Worm (Caenorhabditis elegans) whole organism, young adult: ENCODE measurements around the gene C49F8.3.

Experiments used
- B0336.3 ChIP-seq: fragments of 200-800 bp; sonication (Bioruptor generic); IDR thresholded peaks from 2 replicates; pipeline ENCODE4 v1.3.6; 2022; ENCODE audit warnings: missing genetic modification characterization, missing compliant biosample characterization
- C06A6.2 ChIP-seq: fragments of 200-800 bp; sonication (Bioruptor generic); conservative IDR thresholded peaks from 2 replicates; pipeline ENCODE4 v1.3.6; 2022; ENCODE audit warnings: missing genetic modification characterization, missing compliant biosample characterization
- F23B12.7 ChIP-seq: sonication (generic microtip); optimal IDR thresholded peaks from 2 replicates; lab custom pipeline; 2017; ENCODE audit warnings: missing genetic modification characterization, mild to moderate bottlenecking, missing compliant biosample characterization, antibody characterized with exemption, moderate library complexity; ENCODE audit not compliant: insufficient read depth
- F37B4.10 ChIP-seq: fragments of 200-800 bp; sonication (Bioruptor generic); IDR thresholded peaks from 2 replicates; pipeline ENCODE4 v1.3.6; 2022; ENCODE audit warnings: missing genetic modification characterization, missing compliant biosample characterization
- K12H6.12 ChIP-seq: fragments of 200-800 bp; sonication (Bioruptor generic); optimal IDR thresholded peaks from 2 replicates; lab custom pipeline; 2018; ENCODE audit warnings: mild to moderate bottlenecking, missing genetic modification characterization, missing compliant biosample characterization
- T26A5.8 ChIP-seq: sonication (generic microtip); optimal IDR thresholded peaks from 2 replicates; lab custom pipeline; 2016; ENCODE audit warnings: missing genetic modification characterization, missing compliant biosample characterization
- Y67H2A.10 ChIP-seq: fragments of 200-800 bp; sonication (Bioruptor generic); conservative IDR thresholded peaks from 2 replicates; pipeline ENCODE4 v1.3.6; 2022; ENCODE audit warnings: missing genetic modification reagents, missing genetic modification characterization, missing compliant biosample characterization
- Y95B8A.8 ChIP-seq: fragments of 200-800 bp; sonication (Bioruptor generic); IDR thresholded peaks from 2 replicates; pipeline ENCODE4 v1.3.6; 2022; ENCODE audit warnings: missing genetic modification reagents, missing genetic modification characterization, missing compliant biosample characterization
- ZK185.1 ChIP-seq: sonication (generic microtip); optimal IDR thresholded peaks from 2 replicates; lab custom pipeline; 2016; ENCODE audit warnings: mild to moderate bottlenecking, missing genetic modification characterization, missing compliant biosample characterization; ENCODE audit not compliant: poor library complexity, severe bottlenecking
- cebp-1 ChIP-seq, 2 experiments: fragments of 200-800 bp in 1 of 2; sonication (Bioruptor generic) in 1 of 2; sonication (generic microtip) in 1 of 2; IDR thresholded peaks in 1 of 2; optimal IDR thresholded peaks in 1 of 2; 2 replicates each; pipeline versions ENCODE4 v1.3.6 to Lab custom; 2017 to 2022; ENCODE audit warnings: missing compliant biosample characterization in 2 of 2, missing genetic modification characterization in 2 of 2, mild to moderate bottlenecking in 1 of 2, missing genetic modification reagents in 1 of 2, moderate library complexity in 1 of 2
- cebp-2 ChIP-seq: fragments of 200-800 bp; sonication (Bioruptor generic); IDR thresholded peaks from 2 replicates; pipeline ENCODE4 v1.3.6; 2022; ENCODE audit warnings: missing genetic modification characterization, missing compliant biosample characterization
- ceh-79 ChIP-seq: sonication (generic microtip); optimal IDR thresholded peaks from 2 replicates; lab custom pipeline; 2017; ENCODE audit warnings: mild to moderate bottlenecking, missing genetic modification characterization, missing compliant biosample characterization
- ceh-91 ChIP-seq: fragments of 200-800 bp; sonication (Bioruptor generic); IDR thresholded peaks from 2 replicates; pipeline ENCODE4 v1.3.6; 2022; ENCODE audit warnings: missing genetic modification reagents, missing genetic modification characterization, missing compliant biosample characterization
- chd-7 ChIP-seq: sonication (generic microtip); optimal IDR thresholded peaks from 2 replicates; lab custom pipeline; 2016; ENCODE audit warnings: mild to moderate bottlenecking, missing genetic modification characterization, moderate library complexity, missing compliant biosample characterization
- efl-1 ChIP-seq: fragments of 150-350 bp; optimal IDR thresholded peaks from 2 replicates; lab custom pipeline; 2014; ENCODE audit warnings: missing biosample characterization, missing genetic modification reagents, missing genetic modification characterization
- egl-44 ChIP-seq: fragments of 200-800 bp; sonication (Bioruptor generic); IDR thresholded peaks from 2 replicates; pipeline ENCODE4 v1.3.6; 2022; ENCODE audit warnings: missing genetic modification reagents, missing genetic modification characterization, missing compliant biosample characterization
- hlh-12 ChIP-seq: sonication (generic microtip); optimal IDR thresholded peaks from 2 replicates; lab custom pipeline; 2016; ENCODE audit warnings: missing genetic modification characterization, missing compliant biosample characterization
- hlh-26 ChIP-seq: fragments of 200-800 bp; sonication (Bioruptor generic); conservative IDR thresholded peaks from 2 replicates; pipeline ENCODE4 v1.3.6; 2022; ENCODE audit warnings: missing genetic modification reagents, missing genetic modification characterization, missing compliant biosample characterization
- hmg-20 ChIP-seq: fragments of 200-800 bp; sonication (Bioruptor generic); IDR thresholded peaks from 2 replicates; pipeline ENCODE4 v1.3.6; 2022; ENCODE audit warnings: missing genetic modification reagents, missing genetic modification characterization, missing compliant biosample characterization
- let-607 ChIP-seq, 2 experiments: fragments of 200-800 bp in 1 of 2; sonication (Bioruptor generic) in 1 of 2; sonication (generic microtip) in 1 of 2; optimal IDR thresholded peaks; 2 replicates each; lab custom pipeline; 2016 to 2018; ENCODE audit warnings: mild to moderate bottlenecking in 2 of 2, missing compliant biosample characterization in 2 of 2, missing genetic modification characterization in 2 of 2, moderate library complexity in 2 of 2, missing genotype in 1 of 2
- lin-35 ChIP-seq, 3 experiments: fragments of 150-350 bp in 2 of 3; sonication (generic microtip) in 1 of 3; optimal IDR thresholded peaks; 2 replicates each; lab custom pipeline; 2014 to 2018; ENCODE audit warnings: missing biosample characterization in 3 of 3, missing genetic modification characterization in 3 of 3, missing genetic modification reagents in 3 of 3
- lin-40 ChIP-seq: sonication (generic microtip); optimal IDR thresholded peaks from 2 replicates; lab custom pipeline; 2016; ENCODE audit warnings: missing genetic modification characterization, mild to moderate bottlenecking, missing compliant biosample characterization, missing genotype, missing genetic modification reagents
- madf-3 ChIP-seq: fragments of 200-800 bp; sonication (Bioruptor generic); IDR thresholded peaks from 2 replicates; pipeline ENCODE4 v1.3.6; 2022; ENCODE audit warnings: missing genetic modification reagents, missing genetic modification characterization, missing compliant biosample characterization
- mes-4 ChIP-seq: sonication (generic microtip); optimal IDR thresholded peaks from 2 replicates; lab custom pipeline; 2016; ENCODE audit warnings: missing genotype, missing genetic modification characterization, missing compliant biosample characterization
- nfya-2 ChIP-seq: fragments of 200-800 bp; sonication (Bioruptor generic); IDR thresholded peaks from 2 replicates; pipeline ENCODE4 v1.3.6; 2022; ENCODE audit warnings: missing genetic modification reagents, missing genetic modification characterization, missing compliant biosample characterization
- nhr-80 ChIP-seq: sonication (generic microtip); optimal IDR thresholded peaks from 2 replicates; lab custom pipeline; 2016; ENCODE audit warnings: missing genetic modification characterization, missing compliant biosample characterization
- sdz-38 ChIP-seq: sonication (generic microtip); optimal IDR thresholded peaks from 2 replicates; lab custom pipeline; 2016; ENCODE audit warnings: missing genotype, missing genetic modification characterization, missing compliant biosample characterization
- snpc-4 ChIP-seq, 5 experiments: fragments of 150-350 bp in 1 of 5; sonication (generic microtip) in 4 of 5; optimal IDR thresholded peaks; 2 replicates each; lab custom pipeline; 2014 to 2018; ENCODE audit warnings: missing genetic modification characterization in 5 of 5, missing biosample characterization in 3 of 5, antibody characterized with exemption in 2 of 5, mild to moderate bottlenecking in 2 of 5, missing compliant biosample characterization in 2 of 5, missing genotype in 2 of 5, moderate library complexity in 2 of 5, missing genetic modification reagents in 1 of 5
- somi-1 ChIP-seq: fragments of 200-800 bp; sonication (Bioruptor generic); optimal IDR thresholded peaks from 2 replicates; lab custom pipeline; 2018; ENCODE audit warnings: mild to moderate bottlenecking, missing genetic modification characterization, missing compliant biosample characterization
- tbp1 ChIP-seq: fragments of 200-800 bp; sonication (Bioruptor generic); optimal IDR thresholded peaks from 2 replicates; lab custom pipeline; 2018; ENCODE audit warnings: mild to moderate bottlenecking, missing genetic modification characterization, missing compliant biosample characterization
- unc-62 ChIP-seq: fragments of 150-350 bp; optimal IDR thresholded peaks from 2 replicates; lab custom pipeline; 2014; ENCODE audit warnings: missing biosample characterization, missing genetic modification reagents, missing genetic modification characterization
- zim-3 ChIP-seq: sonication (generic microtip); optimal IDR thresholded peaks from 2 replicates; lab custom pipeline; 2017; ENCODE audit warnings: mild to moderate bottlenecking, missing genetic modification characterization, moderate library complexity, missing compliant biosample characterization
- ztf-26 ChIP-seq: sonication (generic microtip); optimal IDR thresholded peaks from 2 replicates; lab custom pipeline; 2017; ENCODE audit warnings: missing genetic modification characterization, missing compliant biosample characterization

The C49F8.3 gene

DNA sequence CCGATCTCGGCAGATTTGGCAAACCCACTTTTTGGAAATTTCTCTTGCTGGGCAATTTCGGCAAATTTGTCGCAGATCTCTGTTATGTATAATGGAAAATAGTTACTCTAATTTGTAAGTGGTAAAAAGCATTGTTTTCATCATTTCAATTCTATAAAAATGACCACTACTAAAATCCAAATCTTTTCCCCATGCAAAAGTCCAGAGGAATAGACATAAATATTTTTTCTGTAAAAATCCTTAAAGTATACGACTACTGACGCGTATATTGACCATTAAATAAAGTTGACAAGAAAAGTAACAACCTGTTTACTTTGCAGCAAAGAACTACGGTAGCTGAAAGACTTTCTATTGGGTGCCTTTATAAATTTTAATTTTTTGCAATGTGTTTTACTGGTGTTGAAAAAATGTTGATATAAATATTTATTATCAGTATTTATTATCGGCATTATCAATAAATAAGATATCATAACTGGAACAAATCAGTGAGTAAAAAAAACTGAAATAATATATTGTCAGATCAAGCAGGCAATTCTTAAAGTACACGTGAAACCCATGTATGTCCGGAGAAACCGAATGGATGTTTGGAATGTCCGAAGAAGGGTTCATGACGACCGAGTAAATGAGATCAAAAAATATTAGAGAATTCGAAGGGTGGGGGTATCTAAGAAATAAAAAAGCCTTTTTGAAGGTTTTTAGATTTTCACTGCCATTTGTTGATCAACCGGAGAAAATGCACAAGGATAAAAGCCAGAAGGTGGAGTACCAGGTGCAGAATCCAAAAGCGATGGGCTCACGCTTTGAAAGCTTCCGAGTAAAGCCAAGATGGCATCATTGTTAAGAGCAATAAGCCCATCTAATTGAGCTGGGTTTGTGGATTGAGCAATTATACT lies 37.9 kb downstream of the C49F8.3 start (continued):
- TF ChIP-seq madf-3 = 0 out of 2 replicates have a peak, but pooled peaks have one; percentile 24
- no peak for TF ChIP-seq cebp-1 (GFP tag; IDR thresholded peaks at IDR 0.05; lab: Robert Waterston, UW)
- TF ChIP-seq cebp-1 (tag; optimal IDR thresholded peaks at IDR 0.05; lab: Kevin White, UChicago) = peak; percentile 67
- no peak for TF ChIP-seq T26A5.8

DNA sequence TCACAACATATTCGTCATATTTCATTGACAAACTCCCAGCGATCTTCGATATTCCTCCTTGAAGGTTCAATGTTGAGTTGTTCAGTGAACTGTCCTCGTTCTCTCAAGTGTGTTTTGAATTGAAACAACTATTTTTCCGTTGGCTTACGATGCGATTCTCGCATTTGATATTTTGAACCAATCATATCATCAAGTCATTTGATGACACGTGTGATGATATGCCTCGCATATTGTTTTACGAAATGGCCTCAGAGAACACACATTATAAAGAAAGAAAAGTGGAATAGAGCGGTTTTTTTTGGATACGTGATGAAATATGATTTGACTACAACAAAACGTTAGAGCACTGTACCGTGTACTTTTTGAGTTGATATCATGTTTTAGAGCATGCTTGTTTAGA lies 38.9 kb downstream of the C49F8.3 start:
- no peak for TF ChIP-seq sdz-38
- TF ChIP-seq F37B4.10 (GFP tag; lab: Robert Waterston, UW) = no peak
- peak; percentile 71 for TF ChIP-seq ZK185.1 (tag; lab: Kevin White, UChicago)
- TF ChIP-seq tbp1 (GFP tag; lab: Kevin White, UChicago) = peak; percentile 4
- peak; percentile 23 for TF ChIP-seq unc-62 (GFP tag; lab: Kevin White, UChicago)
- TF ChIP-seq hlh-26 = no peak
- TF ChIP-seq nhr-80 (tag; lab: Kevin White, UChicago) = peak; percentile 41
- TF ChIP-seq hmg-20 = no peak
- TF ChIP-seq chd-7 = no peak
- no peak for TF ChIP-seq efl-1 (GFP tag; lab: Kevin White, UChicago)
- no peak for TF ChIP-seq ceh-79 (tag; lab: Kevin White, UChicago)
- no peak for TF ChIP-seq B0336.3 (GFP tag; lab: Robert Waterston, UW)
- no peak for TF ChIP-seq egl-44 (GFP tag; lab: Robert Waterston, UW)
- TF ChIP-seq Y67H2A.10 = no peak
- peak; percentile 65; the same call in 1 of the 2 replicates for TF ChIP-seq cebp-1 (GFP tag; IDR thresholded peaks at IDR 0.05; lab: Robert Waterston, UW)
- TF ChIP-seq cebp-1 (tag; optimal IDR thresholded peaks at IDR 0.05; lab: Kevin White, UChicago) = peak; percentile 85
- peak; percentile 63 for TF ChIP-seq lin-40 (tag; lab: Kevin White, UChicago)
- peak; percentile 78 for TF ChIP-seq ztf-26 (tag; lab: Kevin White, UChicago)
- peak; percentile 43 for TF ChIP-seq somi-1 (GFP tag; lab: Kevin White, UChicago)
- TF ChIP-seq nfya-2 (GFP tag; lab: Robert Waterston, UW) = no peak
- TF ChIP-seq C06A6.2 (GFP tag; lab: Robert Waterston, UW) = peak; percentile 63; the same call in 1 of the 2 replicates
- peak; percentile 24 for TF ChIP-seq F23B12.7
- no peak for TF ChIP-seq snpc-4 (GFP tag; optimal IDR thresholded peaks at IDR 0.05; lab: Kevin White, UChicago)
- peak in 2 of 4 experiments; percentile 16 to 19 for TF ChIP-seq snpc-4 (tag; optimal IDR thresholded peaks at IDR 0.05; lab: Kevin White, UChicago)
- peak in 1 of 3 experiments; percentile 4 for TF ChIP-seq lin-35 (GFP tag; optimal IDR thresholded peaks at IDR 0.05; lab: Kevin White, UChicago)
- TF ChIP-seq Y95B8A.8 = no peak
- peak in 1 of 2 experiments; percentile 81 for TF ChIP-seq let-607 (tag; optimal IDR thresholded peaks at IDR 0.05; lab: Kevin White, UChicago)
- TF ChIP-seq, all 124 proteins: peak for 13

DNA sequence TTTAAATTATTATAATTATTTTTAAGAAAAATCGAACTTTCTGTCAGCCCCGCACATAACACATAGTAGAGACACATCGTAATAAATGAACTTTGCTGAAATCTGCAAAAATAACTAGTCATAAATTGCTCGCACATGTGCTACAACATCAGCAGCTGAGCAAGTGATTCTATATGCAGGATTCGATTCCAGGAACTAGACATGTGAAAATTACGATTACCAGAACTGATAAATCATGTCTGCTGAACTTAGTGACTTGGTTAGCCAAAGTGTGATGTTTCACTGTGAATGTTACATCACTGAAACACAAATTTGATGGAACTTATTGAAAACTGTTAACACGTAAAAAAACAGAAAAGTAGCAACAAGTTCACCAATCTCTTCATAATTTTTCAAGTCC lies 40.1 kb downstream of the C49F8.3 start:
- no peak for TF ChIP-seq mes-4
- no peak for TF ChIP-seq cebp-2 (GFP tag; lab: Robert Waterston, UW)
- TF ChIP-seq, all 124 proteins: peak for 0

- no peak for TF ChIP-seq ceh-91 (GFP tag; lab: Robert Waterston, UW)
- no peak for TF ChIP-seq K12H6.12 (tag; lab: Kevin White, UChicago)
- no peak for TF ChIP-seq hlh-12 (tag; lab: Kevin White, UChicago)
- peak; percentile 74 for TF ChIP-seq nhr-80 (tag; lab: Kevin White, UChicago)
- TF ChIP-seq zim-3 (tag; lab: Kevin White, UChicago) = no peak
Measured at ce11 chrX:13341853-13342252, 45.5 kb downstream of the C49F8.3 start.
